Worm (Caenorhabditis elegans) whole organism, L3 larva: Measurements from ENCODE around the gene srt-53.

Experiments used
- R02D3.7 ChIP-seq: fragments of 150-350 bp; optimal IDR thresholded peaks from 2 replicates; lab custom pipeline; 2014; ENCODE audit warnings: missing biosample characterization, missing genetic modification characterization
- ZK546.5 ChIP-seq: sonication (generic microtip); optimal IDR thresholded peaks from 2 replicates; lab custom pipeline; 2017; ENCODE audit warnings: missing biosample characterization, missing genetic modification characterization
- aly-2 ChIP-seq: fragments of 150-350 bp; optimal IDR thresholded peaks from 2 replicates; lab custom pipeline; 2014; ENCODE audit warnings: missing biosample characterization, missing genetic modification characterization
- ceh-16 ChIP-seq: sonication (generic microtip); optimal IDR thresholded peaks from 2 replicates; lab custom pipeline; 2017; ENCODE audit warnings: missing biosample characterization, missing genetic modification characterization
- ceh-28 ChIP-seq: fragments of 150-350 bp; optimal IDR thresholded peaks from 2 replicates; lab custom pipeline; 2014; ENCODE audit warnings: missing biosample characterization, missing genetic modification reagents, missing genetic modification characterization
- ceh-82 ChIP-seq: fragments of 150-350 bp; optimal IDR thresholded peaks from 2 replicates; lab custom pipeline; 2014; ENCODE audit warnings: missing biosample characterization, missing genetic modification characterization
- ceh-9 ChIP-seq: sonication (generic microtip); optimal IDR thresholded peaks from 2 replicates; lab custom pipeline; 2018; ENCODE audit warnings: missing biosample characterization, missing genetic modification characterization
- daf-12 ChIP-seq: fragments of 150-350 bp; optimal IDR thresholded peaks from 2 replicates; lab custom pipeline; 2014; ENCODE audit warnings: missing biosample characterization, missing genetic modification reagents, missing genetic modification characterization
- egl-27 ChIP-seq: sonication (generic microtip); optimal IDR thresholded peaks from 4 replicates; lab custom pipeline; 2017; ENCODE audit warnings: missing biosample characterization, missing genetic modification reagents, missing genetic modification characterization
- elt-2 ChIP-seq: sonication (generic microtip); optimal IDR thresholded peaks from 2 replicates; lab custom pipeline; 2016; ENCODE audit warnings: missing genetic modification reagents, mild to moderate bottlenecking, missing genetic modification characterization, missing compliant biosample characterization
- elt-3 ChIP-seq, 3 experiments: fragments of 150-350 bp in 1 of 3; sonication (generic microtip) in 2 of 3; optimal IDR thresholded peaks; 2 replicates in 2 of 3; 4 replicates in 1 of 3; lab custom pipeline; 2014 to 2017; ENCODE audit warnings: missing biosample characterization in 3 of 3, missing genetic modification characterization in 3 of 3
- eor-1 ChIP-seq, 2 experiments: fragments of 150-350 bp; optimal IDR thresholded peaks; 2 replicates each; lab custom pipeline; 2014 to 2018; ENCODE audit warnings: missing biosample characterization in 2 of 2, missing genetic modification characterization in 2 of 2
- fkh-10 ChIP-seq: sonication (generic microtip); optimal IDR thresholded peaks from 2 replicates; lab custom pipeline; 2017; ENCODE audit warnings: missing biosample characterization, missing genetic modification reagents, missing genetic modification characterization
- hmg-11 ChIP-seq: sonication (generic microtip); optimal IDR thresholded peaks from 2 replicates; lab custom pipeline; 2016; ENCODE audit warnings: missing genetic modification characterization, missing compliant biosample characterization
- jun-1 ChIP-seq: fragments of 150-350 bp; optimal IDR thresholded peaks from 2 replicates; lab custom pipeline; 2014; ENCODE audit warnings: missing biosample characterization, missing genetic modification reagents, missing genetic modification characterization
- lsy-12 ChIP-seq: sonication (generic microtip); optimal IDR thresholded peaks from 2 replicates; lab custom pipeline; 2016; ENCODE audit warnings: mild to moderate bottlenecking, missing genetic modification characterization, missing compliant biosample characterization
- mdl-1 ChIP-seq: fragments of 150-350 bp; optimal IDR thresholded peaks from 2 replicates; lab custom pipeline; 2014; ENCODE audit warnings: missing biosample characterization, missing genetic modification characterization
- mml-1 ChIP-seq: fragments of 150-350 bp; sonication (generic microtip); optimal IDR thresholded peaks from 3 replicates; lab custom pipeline; 2014; ENCODE audit warnings: missing biosample characterization, missing genetic modification characterization
- nfya-1 ChIP-seq: sonication (generic microtip); optimal IDR thresholded peaks from 2 replicates; lab custom pipeline; 2017; ENCODE audit warnings: missing genetic modification characterization, mild to moderate bottlenecking, missing compliant biosample characterization, antibody characterized with exemption, moderate library complexity; ENCODE audit not compliant: insufficient read depth
- nhr-12 ChIP-seq: fragments of 150-350 bp; optimal IDR thresholded peaks from 2 replicates; lab custom pipeline; 2014; ENCODE audit warnings: missing biosample characterization, missing genetic modification characterization
- nhr-23 ChIP-seq: fragments of 150-350 bp; optimal IDR thresholded peaks from 2 replicates; lab custom pipeline; 2014; ENCODE audit warnings: missing biosample characterization, missing genetic modification reagents, missing genetic modification characterization
- nhr-25 ChIP-seq: sonication (generic microtip); optimal IDR thresholded peaks from 2 replicates; lab custom pipeline; 2017; ENCODE audit warnings: missing biosample characterization, missing genetic modification characterization
- nhr-43 ChIP-seq: sonication (generic microtip); optimal IDR thresholded peaks from 2 replicates; lab custom pipeline; 2016; ENCODE audit warnings: mild to moderate bottlenecking, missing genetic modification characterization, missing compliant biosample characterization; ENCODE audit not compliant: poor library complexity, severe bottlenecking
- nhr-67 ChIP-seq: fragments of 150-350 bp; optimal IDR thresholded peaks from 2 replicates; lab custom pipeline; 2014; ENCODE audit warnings: missing biosample characterization, missing genetic modification characterization
- nhr-76 ChIP-seq: fragments of 150-350 bp; sonication (generic microtip); optimal IDR thresholded peaks from 5 replicates; lab custom pipeline; 2014; ENCODE audit warnings: missing biosample characterization, missing genetic modification characterization
- pha-4 ChIP-seq: fragments of 150-350 bp; optimal IDR thresholded peaks from 2 replicates; lab custom pipeline; 2014; ENCODE audit warnings: missing biosample characterization, missing genetic modification reagents, missing genetic modification characterization
- pqm-1 ChIP-seq: fragments of 150-350 bp; optimal IDR thresholded peaks from 2 replicates; lab custom pipeline; 2017; ENCODE audit warnings: missing biosample characterization, missing genetic modification characterization, inconsistent platforms
- sea-2 ChIP-seq: fragments of 150-350 bp; sonication (generic microtip); optimal IDR thresholded peaks from 4 replicates; lab custom pipeline; 2014; ENCODE audit warnings: missing biosample characterization, missing genetic modification reagents, missing genetic modification characterization
- snpc-4 ChIP-seq: fragments of 150-350 bp; optimal IDR thresholded peaks from 2 replicates; lab custom pipeline; 2014; ENCODE audit warnings: missing biosample characterization, missing genetic modification characterization
- tbx-2 ChIP-seq: sonication (generic microtip); optimal IDR thresholded peaks from 2 replicates; lab custom pipeline; 2016; ENCODE audit warnings: mild to moderate bottlenecking, missing genetic modification characterization, missing compliant biosample characterization
- unc-39 ChIP-seq: sonication (generic microtip); optimal IDR thresholded peaks from 4 replicates; lab custom pipeline; 2017; ENCODE audit warnings: missing biosample characterization, missing genetic modification characterization
- unc-62 ChIP-seq: fragments of 150-350 bp; sonication (generic microtip); optimal IDR thresholded peaks from 4 replicates; lab custom pipeline; 2014; ENCODE audit warnings: missing biosample characterization, missing genetic modification reagents, missing genetic modification characterization
- ztf-11 ChIP-seq: fragments of 150-350 bp; optimal IDR thresholded peaks from 2 replicates; lab custom pipeline; 2014; ENCODE audit warnings: missing biosample characterization, missing genetic modification characterization

Gene srt-53

ce11 chrV:7977701-7978461 lies 37.7 kb upstream of the srt-53 start, which contains the start of gene let-413:
Gene let-413 (minus strand): TSS chrV:7977776.
- TF ChIP-seq nhr-12 (tag; lab: Kevin White, UChicago) (no peak), pqm-1 (peak; percentile 67), lsy-12 (tag; lab: Kevin White, UChicago) (no peak), pha-4 (tag; lab: Kevin White, UChicago) (peak; percentile 47), ceh-28 (tag; lab: Kevin White, UChicago) (no peak), nfya-1 (tag; lab: Kevin White, UChicago) (peak; percentile 25), fkh-10 (GFP tag; lab: Kevin White, UChicago) (no peak), hmg-11 (no peak), aly-2 (tag; lab: Kevin White, UChicago) (no peak), tbx-2 (tag; lab: Kevin White, UChicago) (no peak), nhr-23 (no peak), elt-2 (tag; lab: Kevin White, UChicago) (peak; percentile 62), sea-2 (GFP tag; lab: Kevin White, UChicago) (no peak), ztf-11 (tag; lab: Kevin White, UChicago) (no peak)

DNA sequence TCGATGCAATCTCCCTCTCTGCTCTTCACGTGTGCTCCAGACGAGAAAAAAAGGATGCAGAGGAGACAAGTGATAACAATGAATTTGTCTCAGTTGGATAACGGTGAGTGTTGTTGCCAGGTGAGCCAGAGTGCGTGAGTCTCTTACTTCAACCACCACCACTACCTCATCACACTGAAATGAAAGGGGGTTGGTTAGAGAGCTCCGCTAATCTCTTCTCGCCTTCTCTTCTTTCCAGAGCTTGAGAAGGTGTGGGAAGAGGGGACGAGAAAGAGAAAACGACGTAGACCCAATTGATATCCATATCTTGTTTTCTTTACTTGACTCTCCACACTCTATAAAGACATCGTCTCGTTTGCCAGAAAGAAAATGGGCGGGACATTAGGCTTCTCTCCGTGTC lies 31.2 kb upstream of the srt-53 start:
- TF ChIP-seq R02D3.7 (tag; lab: Kevin White, UChicago) (no peak), nhr-67 (tag; lab: Kevin White, UChicago) (no peak), egl-27 (tag; lab: Kevin White, UChicago) (no peak), daf-12 (no peak), eor-1 (tag; optimal IDR thresholded peaks at IDR 0.05; lab: Kevin White, UChicago) (no peak), hmg-11 (no peak), nhr-76 (tag; lab: Kevin White, UChicago) (no peak), sea-2 (GFP tag; lab: Kevin White, UChicago) (no peak), mdl-1 (tag; lab: Kevin White, UChicago) (no peak), ceh-16 (tag; lab: Kevin White, UChicago) (no peak), pha-4 (tag; lab: Kevin White, UChicago) (no peak), tbx-2 (tag; lab: Kevin White, UChicago) (no peak), ceh-82 (tag; lab: Kevin White, UChicago) (no peak), unc-39 (tag; lab: Kevin White, UChicago) (no peak), snpc-4 (no peak), jun-1 (tag; lab: Kevin White, UChicago) (no peak), mml-1 (tag; lab: Kevin White, UChicago) (no peak), ceh-9 (no peak)

- TF ChIP-seq mml-1 (tag; lab: Kevin White, UChicago): no peak
- TF ChIP-seq unc-62 (GFP tag; lab: Kevin White, UChicago): no peak
- TF ChIP-seq sea-2 (GFP tag; lab: Kevin White, UChicago): no peak
- TF ChIP-seq nhr-43: no peak
- no peak for TF ChIP-seq ZK546.5 (tag; lab: Kevin White, UChicago)
- TF ChIP-seq jun-1 (tag; lab: Kevin White, UChicago): no peak
- TF ChIP-seq elt-3 (tag; optimal IDR thresholded peaks at IDR 0.05; lab: Kevin White, UChicago): no peak
- TF ChIP-seq, all 47 proteins: peak for 0
Observed at ce11 chrV:7970519-7970918, 30.3 kb upstream of the srt-53 start.

DNA sequence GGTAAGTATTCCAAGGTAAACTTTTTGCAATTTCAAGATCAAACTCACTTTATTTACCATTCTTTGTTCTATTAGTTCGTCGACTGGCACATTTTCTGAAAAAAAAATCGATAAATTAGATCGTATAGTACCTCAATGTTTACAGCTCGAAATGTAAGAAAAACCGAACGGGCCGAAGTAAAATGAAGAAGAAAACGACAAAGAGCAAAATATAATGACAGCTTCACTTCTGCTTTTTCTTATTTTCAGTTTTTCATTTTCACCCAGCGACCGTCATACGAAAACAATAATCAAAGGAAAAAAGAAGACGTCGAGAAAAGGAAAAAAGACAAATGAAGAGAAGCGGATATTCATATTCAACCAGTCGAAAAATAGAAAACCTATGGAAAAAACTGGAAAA lies 28.9 kb upstream of the srt-53 start, which contains the start of gene che-7:
Gene che-7, minus strand, starts transcription at position 101 of the 400 bp plus-strand sequence.
- TF ChIP-seq ceh-28 (tag; lab: Kevin White, UChicago): peak; percentile 13
- no peak for TF ChIP-seq snpc-4

- TF ChIP-seq nhr-25 (tag; lab: Kevin White, UChicago) (no peak), ZK546.5 (tag; lab: Kevin White, UChicago) (no peak), nfya-1 (tag; lab: Kevin White, UChicago) (no peak), snpc-4 (no peak), nhr-23 (no peak)
- TF ChIP-seq, all 47 proteins: peak for 0
Observed at ce11 chrV:7964429-7964828, 24.2 kb upstream of the srt-53 start.
